Worm (Caenorhabditis elegans) whole organism, dauer: ENCODE results near the gene T12C9.7.

Source experiments
- unc-62 ChIP-seq: sonication (generic microtip); optimal IDR thresholded peaks from 2 replicates; lab custom pipeline; 2017; ENCODE audit warnings: missing biosample characterization, missing genetic modification reagents, missing genetic modification characterization

T12C9.7 gene

DNA sequence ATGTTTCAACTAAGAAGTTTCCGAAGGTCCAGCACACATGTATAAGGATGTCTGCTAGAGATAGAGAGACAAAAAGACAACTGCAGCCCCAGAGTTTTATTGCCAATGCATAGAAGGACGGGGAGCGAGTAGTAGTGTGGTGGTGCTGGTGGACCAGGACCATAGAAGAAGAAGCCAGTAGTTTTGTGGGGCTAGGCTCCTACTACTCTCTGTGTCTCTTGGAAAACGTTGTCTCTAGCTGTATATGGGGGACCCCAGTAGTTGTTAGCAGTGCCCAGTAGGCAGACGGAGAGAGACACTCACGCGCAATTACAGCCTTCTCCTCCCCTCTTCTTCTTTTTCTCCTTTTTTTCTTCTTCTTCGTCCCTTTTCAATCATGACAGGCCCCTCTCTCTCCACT lies 4.7 kb downstream of the T12C9.7 start:
- no peak for TF ChIP-seq unc-62 (GFP tag; lab: Kevin White, UChicago)

DNA sequence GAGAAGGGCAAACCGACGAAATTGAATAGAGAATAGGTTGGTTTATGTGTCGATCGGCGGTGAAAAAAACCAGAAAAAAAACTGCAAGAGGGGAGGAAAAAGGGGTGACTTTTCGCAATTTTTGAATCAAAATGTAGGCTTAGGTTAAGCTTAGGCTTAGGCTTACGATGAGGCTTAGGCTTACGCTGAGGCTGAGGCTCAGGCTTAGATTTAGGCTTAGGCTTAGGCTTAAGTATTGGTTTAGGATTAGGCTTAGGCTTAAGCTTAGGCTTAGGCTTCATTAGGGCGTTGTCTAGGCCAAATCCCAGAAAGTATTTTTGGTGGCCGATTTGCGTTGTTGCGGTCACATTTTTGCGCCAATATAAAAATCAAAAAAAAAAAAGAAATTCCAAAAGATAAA lies 5.9 kb downstream of the T12C9.7 start:
- TF ChIP-seq unc-62 (GFP tag; lab: Kevin White, UChicago), result no peak

DNA sequence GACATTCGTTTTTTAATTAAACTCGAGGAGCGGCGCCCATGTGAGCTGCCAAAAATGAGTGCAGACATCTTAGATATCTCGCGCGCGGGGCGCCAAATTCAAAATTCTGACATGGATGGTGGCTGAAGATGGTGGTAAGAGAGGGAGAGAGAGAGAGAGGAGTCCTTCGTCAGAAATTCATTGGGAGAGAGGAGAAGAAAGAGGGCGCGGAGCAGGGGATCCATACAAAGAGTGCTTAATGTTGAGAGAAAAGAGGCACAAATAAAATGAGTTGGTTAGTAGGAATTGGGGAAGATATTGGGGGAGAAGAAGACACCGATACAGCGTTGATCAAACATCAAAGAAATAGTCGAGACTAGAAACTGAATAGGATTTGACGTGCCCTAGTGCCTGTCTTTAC lies 7.3 kb downstream of the T12C9.7 start:
- TF ChIP-seq unc-62 (GFP tag; lab: Kevin White, UChicago), result no peak

DNA sequence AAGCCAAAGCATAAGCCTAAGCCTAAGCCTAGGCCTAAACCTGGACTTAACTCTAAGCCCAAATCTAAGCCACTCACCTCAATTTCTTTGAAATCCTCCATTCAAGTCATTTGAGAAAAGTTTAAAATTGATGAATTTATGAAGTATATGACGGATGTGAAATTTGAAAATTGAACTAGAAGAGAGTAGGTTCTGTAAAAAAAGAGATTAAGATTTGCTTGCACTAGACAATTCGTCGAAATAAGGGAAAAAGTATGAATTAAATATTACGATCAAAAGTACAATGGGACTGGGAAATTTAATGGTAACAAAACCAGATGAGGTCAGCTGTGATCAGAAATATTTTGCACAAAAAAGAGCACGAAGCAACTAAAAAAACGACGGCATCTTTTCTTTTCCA lies 7.7 kb downstream of the T12C9.7 start, which contains the start of gene twk-2:
twk-2 (minus strand) TSS at position 101 of the 400 bp plus-strand sequence.
- no peak for TF ChIP-seq unc-62 (GFP tag; lab: Kevin White, UChicago)

DNA sequence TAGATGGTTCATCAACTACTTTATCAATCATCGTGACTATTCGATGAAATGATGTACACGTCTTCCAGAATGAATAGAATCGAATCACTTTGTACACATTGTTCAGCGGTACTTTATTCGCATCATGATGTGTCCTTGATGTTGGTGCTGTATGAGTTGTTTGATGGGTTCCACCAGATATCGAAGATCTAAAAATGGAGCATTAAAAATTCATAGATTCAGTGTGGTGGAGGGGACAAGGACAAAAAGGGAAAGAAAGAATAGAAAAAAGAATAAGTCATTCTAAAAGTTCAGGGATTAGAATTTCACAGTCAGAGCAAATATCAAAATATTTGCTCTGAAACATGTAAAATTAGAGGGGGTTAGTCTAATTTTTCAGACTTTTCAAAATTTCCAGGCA lies 15.9 kb downstream of the T12C9.7 start:
- no peak for TF ChIP-seq unc-62 (GFP tag; lab: Kevin White, UChicago)

DNA sequence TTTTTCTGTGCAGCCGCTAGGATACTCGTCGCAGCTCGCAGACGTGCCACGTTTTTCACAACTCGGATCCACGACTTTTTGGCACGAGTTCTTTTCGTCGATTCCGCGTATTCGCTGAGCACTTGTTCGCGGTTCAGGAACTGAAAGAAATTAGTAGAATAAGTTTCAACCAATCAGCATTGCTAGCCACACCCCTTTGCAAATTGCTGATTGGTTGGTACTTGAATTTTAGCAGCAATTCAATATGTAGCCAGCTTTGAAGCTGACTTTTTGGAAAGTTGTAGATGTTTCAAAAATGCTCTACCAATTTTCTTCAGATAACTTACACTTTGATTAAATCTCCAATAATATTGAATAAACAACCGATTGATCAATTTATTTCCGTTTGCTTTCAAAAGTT lies 19.5 kb downstream of the T12C9.7 start:
- no peak for TF ChIP-seq unc-62 (GFP tag; lab: Kevin White, UChicago)

DNA sequence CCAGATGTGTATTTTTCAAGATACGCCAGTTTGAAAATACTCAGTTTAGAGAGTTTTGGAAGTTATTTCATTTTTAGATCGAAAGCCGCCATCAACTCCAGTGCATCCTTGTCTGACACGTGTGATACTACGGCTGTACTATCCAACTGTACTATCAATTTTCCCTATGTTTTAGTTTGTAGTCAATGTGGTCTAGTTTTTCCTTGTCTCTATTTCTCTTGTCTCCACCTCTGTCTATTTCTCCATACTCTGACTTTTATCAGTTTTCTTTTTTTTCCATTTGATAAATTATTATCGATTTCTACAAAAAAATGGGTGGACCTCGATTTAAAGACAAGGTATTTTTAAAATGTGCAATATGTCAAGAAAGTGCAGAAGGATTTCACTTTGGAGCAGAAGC lies 22.1 kb downstream of the T12C9.7 start, which contains the start of gene nhr-16:
nhr-16 (plus strand) TSS at position 205 of the 400 bp plus-strand sequence.
- TF ChIP-seq unc-62 (GFP tag; lab: Kevin White, UChicago), result no peak

DNA sequence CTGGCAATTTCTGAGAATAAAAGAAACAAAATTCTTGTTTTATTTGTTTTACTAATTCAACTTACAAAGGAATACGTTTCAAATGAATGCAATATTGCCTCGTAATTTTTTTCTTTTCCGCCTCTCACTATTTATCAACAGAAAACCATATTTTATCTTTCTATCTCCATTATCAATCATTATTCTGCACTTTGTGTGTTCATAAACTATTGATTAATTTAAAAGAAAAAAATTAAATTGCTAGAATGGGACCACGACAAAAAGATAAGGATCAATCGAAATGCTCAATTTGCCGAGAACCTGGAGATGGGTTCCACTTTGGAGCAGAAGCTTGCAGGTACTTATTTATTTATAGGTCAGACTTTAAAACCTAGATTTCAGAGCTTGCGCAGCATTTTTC lies 25.6 kb downstream of the T12C9.7 start, which contains the start of gene nhr-273:
nhr-273 (plus strand) TSS at position 167 of the 400 bp plus-strand sequence.
- TF ChIP-seq unc-62 (GFP tag; lab: Kevin White, UChicago), result no peak

DNA sequence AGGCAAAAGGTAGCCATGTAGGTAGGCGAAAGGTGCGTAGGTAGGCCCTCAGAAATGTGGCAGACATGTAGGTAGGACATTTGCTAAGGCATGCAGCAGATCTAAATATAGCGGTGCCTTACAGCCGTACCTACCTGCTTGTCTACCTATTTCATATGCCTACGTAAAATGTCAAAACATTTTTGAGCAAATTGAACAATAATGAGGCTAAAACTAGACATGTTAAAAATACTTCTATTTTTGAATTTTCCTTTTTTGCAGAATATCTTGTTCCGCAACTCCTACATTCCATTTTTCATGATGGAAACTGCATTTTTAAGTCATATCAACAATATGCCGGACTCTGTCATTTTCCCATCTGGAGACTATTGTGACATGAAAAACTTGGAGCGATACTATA lies 26.5 kb downstream of the T12C9.7 start:
- TF ChIP-seq unc-62 (GFP tag; lab: Kevin White, UChicago), result no peak

DNA sequence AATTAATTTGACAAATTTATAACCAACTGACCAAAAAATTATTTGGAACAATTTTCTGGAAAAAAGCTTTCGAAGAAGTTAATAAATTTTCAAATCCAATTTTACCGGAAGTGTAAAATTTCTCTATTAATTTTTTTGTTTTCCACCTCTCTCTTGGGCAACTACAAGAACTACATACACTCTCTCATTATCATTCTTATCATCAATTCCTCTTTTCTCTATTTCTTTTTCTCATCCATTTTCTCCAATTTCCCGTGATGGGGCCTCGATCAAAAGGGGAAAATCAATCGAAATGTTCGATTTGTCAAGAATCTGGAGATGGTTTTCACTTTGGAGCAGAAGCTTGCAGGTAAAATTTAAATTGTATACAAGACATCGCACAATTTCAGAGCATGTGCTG lies 27.6 kb downstream of the T12C9.7 start, which contains the start of gene nhr-109:
nhr-109 (plus strand) TSS at position 222 of the 400 bp plus-strand sequence.
- TF ChIP-seq unc-62 (GFP tag; lab: Kevin White, UChicago), result no peak

DNA sequence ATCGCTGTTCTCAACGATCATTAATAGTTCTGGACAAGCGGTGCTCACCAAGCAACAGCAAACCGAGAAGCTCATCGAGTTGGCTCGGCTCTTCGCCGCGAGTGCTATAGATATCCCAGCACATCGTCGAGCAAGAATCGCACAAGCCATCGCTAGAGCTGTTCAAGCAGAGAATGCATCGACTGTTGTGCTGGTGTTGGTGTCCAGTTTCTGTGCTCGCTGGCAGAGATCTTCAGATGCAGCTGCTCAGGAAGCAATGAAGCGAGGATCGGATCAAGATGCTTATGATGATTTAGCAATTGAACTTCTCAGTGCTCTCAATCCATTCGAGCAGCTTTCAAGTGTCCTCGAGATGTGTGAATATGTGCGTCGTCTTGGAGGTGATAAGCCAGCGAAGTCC lies 32.6 kb downstream of the T12C9.7 start:
- TF ChIP-seq unc-62 (GFP tag; lab: Kevin White, UChicago), result no peak

DNA sequence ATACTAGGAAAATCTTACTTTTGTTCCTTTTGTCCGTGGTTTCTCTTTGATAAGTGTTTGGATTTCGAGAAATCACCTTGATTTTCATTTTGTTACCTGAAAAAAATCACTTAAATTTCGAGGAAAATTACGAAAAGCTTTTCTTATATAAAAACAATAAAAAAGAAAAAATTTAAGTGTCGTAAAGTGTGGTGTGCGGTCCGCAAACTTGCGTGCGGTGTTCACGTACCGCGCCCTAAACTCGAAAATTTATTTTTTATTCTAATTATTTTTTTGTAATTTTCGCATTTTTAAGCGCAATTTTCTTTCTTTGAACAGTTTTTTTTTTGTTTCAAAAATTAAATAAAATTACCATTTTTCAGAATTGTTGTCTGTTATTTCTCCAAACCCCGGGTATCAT lies 35.9 kb downstream of the T12C9.7 start, which contains the start of the genes dcaf-13 and toe-1:
dcaf-13 (minus strand) TSS at position 96 of the 400 bp plus-strand sequence.
toe-1 (plus strand) TSS at position 361 of the 400 bp plus-strand sequence.
- no peak for TF ChIP-seq unc-62 (GFP tag; lab: Kevin White, UChicago)

DNA sequence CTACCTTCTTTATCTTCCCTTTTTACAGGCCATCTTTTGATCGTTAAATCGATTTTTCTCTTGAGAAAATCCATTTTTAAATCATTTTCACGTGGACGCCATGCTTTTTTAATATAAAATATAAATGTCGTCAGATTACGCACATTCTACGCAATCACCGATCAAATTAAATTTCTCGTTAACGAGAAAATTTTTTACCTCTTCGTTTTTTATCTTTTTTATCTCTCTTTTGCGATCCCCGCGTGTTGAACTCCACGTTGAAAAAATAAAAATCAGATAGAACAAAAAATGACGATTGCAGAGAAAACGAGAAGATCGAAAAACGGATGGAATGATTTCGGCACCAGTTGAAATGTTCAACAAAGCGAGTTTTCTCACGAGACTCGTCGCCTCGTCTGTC lies 40.8 kb downstream of the T12C9.7 start, which contains the start of gene bpnt-1:
bpnt-1 (plus strand) TSS at position 301 of the 400 bp plus-strand sequence.
- TF ChIP-seq unc-62 (GFP tag; lab: Kevin White, UChicago), result no peak

DNA sequence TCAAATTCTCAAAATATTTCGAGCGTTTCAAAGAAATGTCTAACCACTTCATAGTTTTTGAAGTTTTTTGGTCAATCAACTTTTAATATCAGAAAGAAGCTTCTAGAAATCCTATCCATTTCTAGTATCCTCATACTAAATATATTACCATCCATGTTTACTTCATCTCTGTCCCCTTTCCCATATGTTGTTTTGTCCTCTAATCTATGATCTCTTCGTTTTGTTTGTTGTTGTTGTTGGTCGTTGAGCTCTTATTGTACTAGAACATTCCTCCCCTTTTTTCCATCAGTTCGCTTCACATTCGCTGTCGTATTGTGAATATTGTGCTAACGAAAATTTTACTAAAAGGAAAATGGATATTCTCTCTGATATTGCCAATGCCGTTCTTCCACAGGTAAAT lies 43.4 kb downstream of the T12C9.7 start, which contains the start of gene sod-5:
sod-5 (plus strand) TSS at position 301 of the 400 bp plus-strand sequence.
- TF ChIP-seq unc-62 (GFP tag; lab: Kevin White, UChicago), result no peak

DNA sequence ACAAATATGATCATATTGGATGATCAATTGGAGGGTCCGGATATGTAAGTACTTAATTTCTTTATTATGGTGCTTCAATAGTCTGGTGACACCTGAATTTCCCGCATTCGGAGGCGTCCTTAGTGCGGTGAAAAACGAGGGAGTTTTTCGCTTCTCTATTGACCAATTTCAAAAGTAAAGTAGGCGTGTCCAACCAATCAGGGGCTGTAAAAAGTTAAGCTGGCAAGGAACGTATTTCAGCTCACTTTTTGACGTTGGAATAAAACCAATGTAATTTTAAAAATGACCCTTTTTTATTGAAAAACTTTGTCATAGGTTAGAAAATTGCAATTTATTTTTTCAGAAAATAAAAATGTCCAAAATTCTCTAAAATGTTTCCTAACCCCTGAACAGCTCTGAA lies 51.1 kb downstream of the T12C9.7 start:
- TF ChIP-seq unc-62 (GFP tag; lab: Kevin White, UChicago), result no peak
